Fruit fly (Drosophila melanogaster) whole organism, embryonic: ENCODE measurements around the gene Kal1.

Experiments used
- Aef1 ChIP-seq: fragments of 200-800 bp; sonication (Bioruptor generic); IDR thresholded peaks from 3 replicates; pipeline ENCODE4 v1.3.6; 2022; ENCODE audit warnings: missing biosample characterization, missing genetic modification characterization
- Atf3 ChIP-seq: fragments of 200-800 bp; sonication (Bioruptor generic); optimal IDR thresholded peaks from 3 replicates; lab custom pipeline; 2016; ENCODE audit warnings: missing biosample characterization, missing genetic modification characterization
- Awh ChIP-seq: fragments of 200-800 bp; sonication (Bioruptor generic); IDR thresholded peaks from 2 replicates; pipeline ENCODE4, ENCODE4 v1.3.6; 2022; ENCODE audit warnings: missing biosample characterization, missing genetic modification characterization
- B-H2 ChIP-seq: fragments of 200-800 bp; sonication (Bioruptor generic); optimal IDR thresholded peaks from 2 replicates; lab custom pipeline; 2018; ENCODE audit warnings: missing biosample characterization, mild to moderate bottlenecking, missing genetic modification characterization
- CG10366 ChIP-seq: fragments of 200-800 bp; sonication (Bioruptor generic); IDR thresholded peaks from 2 replicates; pipeline ENCODE4 v1.3.6; 2022; ENCODE audit warnings: missing biosample characterization, missing genetic modification characterization
- CG10431 ChIP-seq: fragments of 200-800 bp; sonication (Bioruptor generic); optimal IDR thresholded peaks from 3 replicates; lab custom pipeline; 2018; ENCODE audit warnings: missing biosample characterization, mild to moderate bottlenecking, missing genetic modification characterization
- CG12236 ChIP-seq: fragments of 200-800 bp; sonication (Bioruptor generic); optimal IDR thresholded peaks from 2 replicates; lab custom pipeline; 2016; ENCODE audit warnings: missing biosample characterization, missing genetic modification characterization
- CG1233 ChIP-seq: fragments of 200-800 bp; sonication (Bioruptor generic); optimal IDR thresholded peaks from 4 replicates; lab custom pipeline; 2018; ENCODE audit warnings: missing biosample characterization, mild to moderate bottlenecking, missing genetic modification characterization
- CG13624 ChIP-seq: fragments of 200-800 bp; sonication (Bioruptor generic); optimal IDR thresholded peaks from 2 replicates; lab custom pipeline; 2016; ENCODE audit warnings: missing biosample characterization, missing genetic modification characterization
- CG16813 ChIP-seq: fragments of 200-800 bp; sonication (Bioruptor generic); IDR thresholded peaks from 3 replicates; pipeline ENCODE4 v1.3.6; 2022; ENCODE audit warnings: missing biosample characterization, missing genetic modification characterization; ENCODE audit not compliant: partially characterized antibody
- CG16815 ChIP-seq: fragments of 200-800 bp; sonication (Bioruptor generic); optimal IDR thresholded peaks from 3 replicates; lab custom pipeline; 2017; ENCODE audit warnings: missing biosample characterization, mild to moderate bottlenecking, missing genetic modification characterization
- CG16863 ChIP-seq: fragments of 200-800 bp; sonication (Bioruptor generic); optimal IDR thresholded peaks from 3 replicates; lab custom pipeline; 2016; ENCODE audit warnings: missing biosample characterization, missing genetic modification characterization
- CG17568 ChIP-seq: fragments of 200-800 bp; sonication (Bioruptor generic); optimal IDR thresholded peaks from 2 replicates; lab custom pipeline; 2018; ENCODE audit warnings: missing biosample characterization, mild to moderate bottlenecking, missing genetic modification characterization, moderate library complexity
- CG3163 ChIP-seq: fragments of 200-800 bp; sonication (Bioruptor generic); optimal IDR thresholded peaks from 3 replicates; lab custom pipeline; 2016; ENCODE audit warnings: missing biosample characterization, missing genetic modification characterization
- CG32772 ChIP-seq: fragments of 200-800 bp; sonication (Bioruptor generic); IDR thresholded peaks from 2 replicates; pipeline ENCODE4 v1.3.6; 2022; ENCODE audit warnings: missing biosample characterization, missing genetic modification characterization
- CG6813 ChIP-seq: fragments of 200-800 bp; sonication (Bioruptor generic); optimal IDR thresholded peaks from 2 replicates; lab custom pipeline; 2017; ENCODE audit warnings: missing biosample characterization, missing genetic modification characterization, mild to moderate bottlenecking, moderate library complexity, missing genetic modification reagents
- CG7987 ChIP-seq: fragments of 200-800 bp; sonication (Bioruptor generic); optimal IDR thresholded peaks from 2 replicates; lab custom pipeline; 2018; ENCODE audit warnings: missing biosample characterization, mild to moderate bottlenecking, missing genetic modification characterization, moderate library complexity
- CG8924 ChIP-seq: fragments of 200-800 bp; optimal IDR thresholded peaks from 3 replicates; lab custom pipeline; 2019; ENCODE audit warnings: missing biosample characterization, mild to moderate bottlenecking, missing genetic modification characterization, moderate library complexity
- CG9797 ChIP-seq: fragments of 200-800 bp; sonication (Bioruptor generic); optimal IDR thresholded peaks from 3 replicates; lab custom pipeline; 2018; ENCODE audit warnings: missing biosample characterization, mild to moderate bottlenecking, missing genetic modification characterization
- Camta ChIP-seq: fragments of 200-800 bp; sonication (Bioruptor generic); optimal IDR thresholded peaks from 2 replicates; lab custom pipeline; 2016; ENCODE audit warnings: missing biosample characterization, missing genetic modification characterization
- CrebB ChIP-seq: fragments of 200-800 bp; sonication (Bioruptor generic); optimal IDR thresholded peaks from 3 replicates; lab custom pipeline; 2018; ENCODE audit warnings: missing biosample characterization, mild to moderate bottlenecking, missing genetic modification characterization
- Dek ChIP-seq: fragments of 200-800 bp; sonication (Bioruptor generic); optimal IDR thresholded peaks from 3 replicates; lab custom pipeline; 2019; ENCODE audit warnings: missing biosample characterization, mild to moderate bottlenecking, missing genetic modification characterization, moderate library complexity
- Dfd ChIP-seq, 2 experiments: fragments of >200 bp; optimal IDR thresholded peaks; 2 replicates each; lab custom pipeline; 2017; ENCODE audit warnings: missing biosample characterization in 2 of 2, missing genetic modification characterization in 2 of 2
- Dip2 ChIP-seq: fragments of 200-800 bp; sonication (Bioruptor generic); IDR thresholded peaks from 2 replicates; pipeline ENCODE4 v1.3.6; 2022; ENCODE audit warnings: missing biosample characterization, missing genetic modification characterization
- Dip3 ChIP-seq: fragments of 200-800 bp; sonication (Bioruptor generic); optimal IDR thresholded peaks from 3 replicates; lab custom pipeline; 2016; ENCODE audit warnings: missing biosample characterization, missing genetic modification characterization
- E2f1 ChIP-seq: fragments of 200-800 bp; sonication (Bioruptor generic); IDR thresholded peaks from 2 replicates; pipeline ENCODE4 v1.3.6; 2022; ENCODE audit warnings: missing biosample characterization, missing genetic modification characterization
- Eip74EF ChIP-seq, 2 experiments: fragments of 200-800 bp in 1 of 2; fragments of >200 bp in 1 of 2; sonication (Bioruptor generic) in 1 of 2; optimal IDR thresholded peaks; 2 replicates each; lab custom pipeline; 2017 to 2019; ENCODE audit warnings: missing biosample characterization in 2 of 2, missing genetic modification characterization in 2 of 2, mild to moderate bottlenecking in 1 of 2, moderate library complexity in 1 of 2
- Hmr ChIP-seq: fragments of 200-800 bp; sonication (Bioruptor generic); optimal IDR thresholded peaks from 3 replicates; lab custom pipeline; 2017; ENCODE audit warnings: mild to moderate bottlenecking, missing biosample characterization, missing genetic modification reagents, missing genetic modification characterization
- Lpt ChIP-seq: fragments of >200 bp; optimal IDR thresholded peaks from 2 replicates; lab custom pipeline; 2018; ENCODE audit warnings: missing biosample characterization, missing genetic modification characterization
- MBD-R2 ChIP-seq: fragments of 200-800 bp; sonication (Bioruptor generic); IDR thresholded peaks from 2 replicates; pipeline ENCODE4 v1.3.6; 2022; ENCODE audit warnings: missing biosample characterization, missing genetic modification characterization
- Neu2 ChIP-seq: fragments of 200-800 bp; sonication (Bioruptor generic); optimal IDR thresholded peaks from 3 replicates; lab custom pipeline; 2016; ENCODE audit warnings: missing biosample characterization, missing genetic modification characterization, borderline replicate concordance
- Oli ChIP-seq: fragments of 200-800 bp; sonication (Bioruptor generic); optimal IDR thresholded peaks from 2 replicates; lab custom pipeline; 2018; ENCODE audit warnings: missing biosample characterization, mild to moderate bottlenecking, missing genetic modification characterization, moderate library complexity
- Six4 ChIP-seq: fragments of 200-800 bp; sonication (Bioruptor generic); optimal IDR thresholded peaks from 2 replicates; lab custom pipeline; 2016; ENCODE audit warnings: missing biosample characterization, missing genetic modification characterization
- Xbp1 ChIP-seq: fragments of 200-800 bp; sonication (Bioruptor generic); optimal IDR thresholded peaks from 3 replicates; lab custom pipeline; 2016; ENCODE audit warnings: missing biosample characterization, mild to moderate bottlenecking, missing genetic modification characterization
- ara ChIP-seq: fragments of 200-800 bp; sonication (Bioruptor generic); IDR thresholded peaks from 2 replicates; pipeline ENCODE4 v1.3.6; 2022; ENCODE audit warnings: missing biosample characterization, missing genetic modification characterization
- ash1 ChIP-seq: fragments of 200-800 bp; sonication (Bioruptor generic); optimal IDR thresholded peaks from 2 replicates; lab custom pipeline; 2018; ENCODE audit warnings: missing biosample characterization, mild to moderate bottlenecking, missing genetic modification characterization
- btn ChIP-seq: fragments of 200-800 bp; sonication (Bioruptor generic); optimal IDR thresholded peaks from 2 replicates; lab custom pipeline; 2016; ENCODE audit warnings: missing biosample characterization, missing genetic modification characterization
- dm ChIP-seq: fragments of 200-800 bp; sonication (Bioruptor generic); optimal IDR thresholded peaks from 3 replicates; lab custom pipeline; 2016; ENCODE audit warnings: missing biosample characterization, missing genetic modification characterization
- ind ChIP-seq: fragments of 200-800 bp; sonication (Bioruptor generic); optimal IDR thresholded peaks from 3 replicates; lab custom pipeline; 2016; ENCODE audit warnings: missing biosample characterization, missing genetic modification characterization
- jigr1 ChIP-seq: fragments of 200-800 bp; sonication (Bioruptor generic); IDR thresholded peaks from 3 replicates; pipeline ENCODE4 v1.3.6; 2022; ENCODE audit warnings: missing biosample characterization, missing genetic modification characterization
- nerfin-1 ChIP-seq: fragments of 200-800 bp; sonication (Bioruptor generic); optimal IDR thresholded peaks from 3 replicates; lab custom pipeline; 2019; ENCODE audit warnings: missing biosample characterization, mild to moderate bottlenecking, missing genetic modification characterization, moderate library complexity
- odd ChIP-seq: fragments of 200-800 bp; sonication (Bioruptor generic); optimal IDR thresholded peaks from 2 replicates; lab custom pipeline; 2017; ENCODE audit warnings: missing biosample characterization, mild to moderate bottlenecking, missing genetic modification characterization
- p53 ChIP-seq: fragments of 200-800 bp; sonication (Bioruptor generic); optimal IDR thresholded peaks from 2 replicates; lab custom pipeline; 2016; ENCODE audit warnings: missing biosample characterization, missing genetic modification characterization
- peb ChIP-seq: fragments of 200-800 bp; sonication (Bioruptor generic); IDR thresholded peaks from 2 replicates; pipeline ENCODE4 v1.3.6; 2022; ENCODE audit warnings: missing biosample characterization, missing genetic modification characterization
- row ChIP-seq: fragments of 200-800 bp; sonication (Bioruptor generic); IDR thresholded peaks from 3 replicates; pipeline ENCODE4 v1.3.6; 2022; ENCODE audit warnings: missing biosample characterization, missing genetic modification characterization
- sqz ChIP-seq: fragments of 200-800 bp; sonication (Bioruptor generic); optimal IDR thresholded peaks from 3 replicates; lab custom pipeline; 2018; ENCODE audit warnings: missing biosample characterization, mild to moderate bottlenecking, missing genetic modification characterization
- stc ChIP-seq: fragments of 200-800 bp; sonication (Bioruptor generic); IDR thresholded peaks from 2 replicates; pipeline ENCODE4 v1.3.6; 2022; ENCODE audit warnings: missing biosample characterization, missing genetic modification characterization
- tgo ChIP-seq: fragments of 200-800 bp; sonication (Bioruptor generic); IDR thresholded peaks from 3 replicates; pipeline ENCODE4 v1.3.6; 2022; ENCODE audit warnings: missing biosample characterization, missing genetic modification characterization
- unpg ChIP-seq: fragments of 200-800 bp; sonication (Bioruptor generic); optimal IDR thresholded peaks from 3 replicates; lab custom pipeline; 2018; ENCODE audit warnings: missing biosample characterization, mild to moderate bottlenecking, missing genetic modification characterization, moderate library complexity
- vvl ChIP-seq: fragments of 200-800 bp; sonication (Bioruptor generic); IDR thresholded peaks from 2 replicates; pipeline ENCODE4 v1.3.6; 2022; ENCODE audit warnings: missing biosample characterization, missing genetic modification characterization
- yki ChIP-seq: fragments of >200 bp; optimal IDR thresholded peaks from 3 replicates; lab custom pipeline; 2018

The Kal1 gene

dm6 chr3R:24163556-24164022 lies 22.4 kb downstream of the Kal1 start, which contains the start of gene Apc2 (continued):
- TF ChIP-seq Lpt (no peak), CG10431 (GFP tag; lab: Kevin White, UChicago) (no peak), Dip3 (GFP tag; lab: Kevin White, UChicago) (peak; percentile 34), p53 (no peak), CG12236 (GFP tag; lab: Kevin White, UChicago) (no peak), unpg (GFP tag; lab: Kevin White, UChicago) (peak; percentile 66), Hmr (peak; percentile 48), sqz (no peak), CG1233 (GFP tag; lab: Kevin White, UChicago) (peak; percentile 51), Neu2 (GFP tag; lab: Kevin White, UChicago) (no peak), peb (GFP tag; lab: Robert Waterston, UW) (no peak), ash1 (no peak), row (GFP tag; lab: Robert Waterston, UW) (peak; percentile 93), Eip74EF (GFP tag; optimal IDR thresholded peaks at IDR 0.05; lab: Kevin White, UChicago) (peak in 1 of 2 experiments; percentile 29), E2f1 (GFP tag; lab: Robert Waterston, UW) (peak; percentile 56; the same call in 1 of the 2 replicates), Awh (GFP tag; lab: Robert Waterston, UW) (no peak), yki (no peak), Dfd (GFP tag; optimal IDR thresholded peaks at IDR 0.05; lab: Kevin White, UChicago) (no peak), nerfin-1 (tag; lab: Kevin White, UChicago) (peak; percentile 24), CG16863 (peak; percentile 11), CG7987 (GFP tag; lab: Kevin White, UChicago) (no peak), Atf3 (no peak), CG16815 (peak; percentile 18), ind (peak; percentile 36), ara (GFP tag; lab: Robert Waterston, UW) (peak; percentile 55; the same call in 1 of the 2 replicates), Xbp1 (GFP tag; lab: Kevin White, UChicago) (peak; percentile 69), CG16813 (peak; percentile 51; the same call in 1 of the 3 replicates), Oli (tag; lab: Kevin White, UChicago) (peak; percentile 57), stc (peak; percentile 59; the same call in 1 of the 2 replicates), CG6813 (GFP tag; lab: Kevin White, UChicago) (no peak), CG10366 (GFP tag; lab: Robert Waterston, UW) (peak; percentile 50), jigr1 (GFP tag; lab: Robert Waterston, UW) (peak; percentile 55; the same call in 1 of the 3 replicates), Dek (tag; lab: Kevin White, UChicago) (peak; percentile 31), CG32772 (GFP tag; lab: Robert Waterston, UW) (peak; percentile 35; the same call in 1 of the 2 replicates), MBD-R2 (no peak), CG17568 (GFP tag; lab: Kevin White, UChicago) (no peak), CG9797 (GFP tag; lab: Kevin White, UChicago) (no peak), B-H2 (GFP tag; lab: Kevin White, UChicago) (peak; percentile 4), Dip2 (GFP tag; lab: Robert Waterston, UW) (no peak), Six4 (GFP tag; lab: Kevin White, UChicago) (peak; percentile 18), CG8924 (peak; percentile 65), Aef1 (GFP tag; lab: Robert Waterston, UW) (peak; percentile 48), vvl (GFP tag; lab: Robert Waterston, UW) (peak; percentile 63), CrebB (tag; lab: Kevin White, UChicago) (no peak), CG13624 (GFP tag; lab: Kevin White, UChicago) (no peak), Camta (GFP tag; lab: Kevin White, UChicago) (peak; percentile 23), dm (GFP tag; lab: Kevin White, UChicago) (no peak), odd (GFP tag; lab: Kevin White, UChicago) (no peak), CG3163 (no peak), tgo (GFP tag; lab: Robert Waterston, UW) (peak; percentile 56; the same call in 1 of the 3 replicates), btn (GFP tag; lab: Kevin White, UChicago) (no peak)
